Fruit fly (Drosophila melanogaster) whole organism, embryonic: ENCODE results near the gene kel.

Experiments
- Antp ChIP-seq: fragments of 200-800 bp; sonication (Bioruptor generic); optimal IDR thresholded peaks from 3 replicates; lab custom pipeline; 2016; ENCODE audit warnings: missing biosample characterization, missing genetic modification characterization
- BtbVII ChIP-seq: fragments of 200-800 bp; sonication (Bioruptor generic); optimal IDR thresholded peaks from 3 replicates; lab custom pipeline; 2017; ENCODE audit warnings: missing biosample characterization, mild to moderate bottlenecking, missing genetic modification characterization
- CG10267 ChIP-seq: fragments of 200-800 bp; sonication (Bioruptor generic); optimal IDR thresholded peaks from 2 replicates; lab custom pipeline; 2018; ENCODE audit warnings: missing biosample characterization, mild to moderate bottlenecking, missing genetic modification characterization, moderate library complexity
- CG10274 ChIP-seq: fragments of 200-800 bp; sonication (Bioruptor generic); optimal IDR thresholded peaks from 3 replicates; lab custom pipeline; 2017; ENCODE audit warnings: missing biosample characterization, mild to moderate bottlenecking, missing genetic modification characterization
- CG10543 ChIP-seq: fragments of 200-800 bp; sonication (Bioruptor generic); optimal IDR thresholded peaks from 3 replicates; lab custom pipeline; 2017; ENCODE audit warnings: missing biosample characterization, mild to moderate bottlenecking, missing genetic modification characterization, moderate library complexity
- CG11093 ChIP-seq: fragments of 200-800 bp; sonication (Bioruptor generic); IDR thresholded peaks from 3 replicates; pipeline ENCODE4 v1.3.6; 2022; ENCODE audit warnings: missing biosample characterization, missing genetic modification characterization
- CG12219 ChIP-seq: fragments of 200-800 bp; sonication (Bioruptor generic); optimal IDR thresholded peaks from 3 replicates; lab custom pipeline; 2018; ENCODE audit warnings: missing biosample characterization, mild to moderate bottlenecking, missing genetic modification characterization
- CG13424 ChIP-seq: fragments of 200-800 bp; sonication (Bioruptor generic); optimal IDR thresholded peaks from 2 replicates; lab custom pipeline; 2019; ENCODE audit warnings: missing biosample characterization, mild to moderate bottlenecking, missing genetic modification characterization, moderate library complexity
- CG14860 ChIP-seq: fragments of 200-800 bp; sonication (Bioruptor generic); IDR thresholded peaks from 3 replicates; pipeline ENCODE4 v1.3.6; 2022; ENCODE audit warnings: missing biosample characterization, missing genetic modification characterization; ENCODE audit not compliant: partially characterized antibody
- CG15514 ChIP-seq: fragments of 200-800 bp; sonication (Bioruptor generic); optimal IDR thresholded peaks from 3 replicates; lab custom pipeline; 2017; ENCODE audit warnings: missing biosample characterization, missing genetic modification characterization, mild to moderate bottlenecking, moderate library complexity, missing genetic modification reagents
- CG17328 ChIP-seq: fragments of 200-800 bp; sonication (Bioruptor generic); IDR thresholded peaks from 2 replicates; pipeline ENCODE4 v1.3.6; 2022; ENCODE audit warnings: missing biosample characterization, missing genetic modification characterization
- CG18011 ChIP-seq: fragments of 200-800 bp; sonication (Bioruptor generic); optimal IDR thresholded peaks from 2 replicates; lab custom pipeline; 2017; ENCODE audit warnings: missing biosample characterization, missing genetic modification characterization, mild to moderate bottlenecking, moderate library complexity, missing genotype
- CG2129 ChIP-seq: fragments of 200-800 bp; sonication (Bioruptor generic); IDR thresholded peaks from 2 replicates; pipeline ENCODE4 v1.3.6; 2022; ENCODE audit warnings: missing biosample characterization, missing genetic modification characterization; ENCODE audit not compliant: partially characterized antibody
- CG3281 ChIP-seq: fragments of 200-800 bp; sonication (Bioruptor generic); optimal IDR thresholded peaks from 3 replicates; lab custom pipeline; 2017; ENCODE audit warnings: missing biosample characterization, mild to moderate bottlenecking, missing genetic modification characterization
- CG34376 ChIP-seq: fragments of 200-800 bp; sonication (Bioruptor generic); optimal IDR thresholded peaks from 2 replicates; lab custom pipeline; 2018; ENCODE audit warnings: missing biosample characterization, mild to moderate bottlenecking, missing genetic modification characterization
- CG4707 ChIP-seq: fragments of 200-800 bp; sonication (Bioruptor generic); optimal IDR thresholded peaks from 2 replicates; lab custom pipeline; 2018; ENCODE audit warnings: missing biosample characterization, mild to moderate bottlenecking, missing genetic modification characterization, moderate library complexity
- CG4854 ChIP-seq: fragments of 200-800 bp; sonication (Bioruptor generic); optimal IDR thresholded peaks from 2 replicates; lab custom pipeline; 2016; ENCODE audit warnings: missing biosample characterization, missing genetic modification characterization, inconsistent platforms
- CG5953 ChIP-seq: fragments of 200-800 bp; sonication (Bioruptor generic); IDR thresholded peaks from 2 replicates; pipeline ENCODE4 v1.3.6; 2022; ENCODE audit warnings: missing biosample characterization, missing genetic modification characterization
- CG6654 ChIP-seq: fragments of 200-800 bp; sonication (Bioruptor generic); optimal IDR thresholded peaks from 2 replicates; lab custom pipeline; 2017; ENCODE audit warnings: missing biosample characterization, mild to moderate bottlenecking, missing genetic modification characterization
- CG9876 ChIP-seq: fragments of 200-800 bp; sonication (Bioruptor generic); optimal IDR thresholded peaks from 2 replicates; lab custom pipeline; 2016; ENCODE audit warnings: missing biosample characterization, missing genetic modification characterization
- CkIIα-i1 ChIP-seq: fragments of 200-800 bp; sonication (Bioruptor generic); IDR thresholded peaks from 2 replicates; pipeline ENCODE4 v1.3.6; 2022; ENCODE audit warnings: missing biosample characterization, missing genetic modification characterization
- Dad ChIP-seq: fragments of 200-800 bp; sonication (Bioruptor generic); optimal IDR thresholded peaks from 3 replicates; lab custom pipeline; 2016; ENCODE audit warnings: missing biosample characterization, missing genetic modification characterization
- Dek ChIP-seq: fragments of 200-800 bp; sonication (Bioruptor generic); optimal IDR thresholded peaks from 3 replicates; lab custom pipeline; 2019; ENCODE audit warnings: missing biosample characterization, mild to moderate bottlenecking, missing genetic modification characterization, moderate library complexity
- Dip2 ChIP-seq: fragments of 200-800 bp; sonication (Bioruptor generic); IDR thresholded peaks from 2 replicates; pipeline ENCODE4 v1.3.6; 2022; ENCODE audit warnings: missing biosample characterization, missing genetic modification characterization
- Eip74EF ChIP-seq, 2 experiments: fragments of 200-800 bp in 1 of 2; fragments of >200 bp in 1 of 2; sonication (Bioruptor generic) in 1 of 2; optimal IDR thresholded peaks; 2 replicates each; lab custom pipeline; 2017 to 2019; ENCODE audit warnings: missing biosample characterization in 2 of 2, missing genetic modification characterization in 2 of 2, mild to moderate bottlenecking in 1 of 2, moderate library complexity in 1 of 2
- Fer3 ChIP-seq: fragments of 200-800 bp; sonication (Bioruptor generic); optimal IDR thresholded peaks from 2 replicates; lab custom pipeline; 2018; ENCODE audit warnings: missing biosample characterization, mild to moderate bottlenecking, missing genetic modification characterization, moderate library complexity
- HLHmδ ChIP-seq: fragments of 200-800 bp; sonication (Bioruptor generic); optimal IDR thresholded peaks from 2 replicates; lab custom pipeline; 2018; ENCODE audit warnings: missing biosample characterization, mild to moderate bottlenecking, missing genetic modification characterization, moderate library complexity
- MESR4 ChIP-seq: fragments of 200-800 bp; sonication (Bioruptor generic); optimal IDR thresholded peaks from 2 replicates; lab custom pipeline; 2018; ENCODE audit warnings: missing biosample characterization, mild to moderate bottlenecking, missing genetic modification characterization, moderate library complexity
- Opbp ChIP-seq: fragments of 200-800 bp; sonication (Bioruptor generic); IDR thresholded peaks from 3 replicates; pipeline ENCODE4 v1.3.6; 2022; ENCODE audit warnings: missing biosample characterization, missing genetic modification characterization; ENCODE audit not compliant: partially characterized antibody
- PHDP ChIP-seq: fragments of 200-800 bp; sonication (Bioruptor generic); optimal IDR thresholded peaks from 3 replicates; lab custom pipeline; 2018; ENCODE audit warnings: missing biosample characterization, mild to moderate bottlenecking, missing genetic modification characterization, moderate library complexity
- Vsx1 ChIP-seq: fragments of 200-800 bp; sonication (Bioruptor generic); optimal IDR thresholded peaks from 2 replicates; lab custom pipeline; 2017; ENCODE audit warnings: missing biosample characterization, mild to moderate bottlenecking, missing genetic modification characterization, missing genetic modification reagents
- Xrp1 ChIP-seq: fragments of 200-800 bp; sonication (Bioruptor generic); IDR thresholded peaks from 2 replicates; pipeline ENCODE4 v1.3.6; 2022; ENCODE audit warnings: missing biosample characterization, missing genetic modification characterization
- btn ChIP-seq: fragments of 200-800 bp; sonication (Bioruptor generic); optimal IDR thresholded peaks from 2 replicates; lab custom pipeline; 2016; ENCODE audit warnings: missing biosample characterization, missing genetic modification characterization
- chm ChIP-seq: fragments of 200-800 bp; sonication (Bioruptor generic); IDR thresholded peaks from 2 replicates; pipeline ENCODE4 v1.3.6; 2022; ENCODE audit warnings: missing biosample characterization, missing genetic modification characterization
- dati ChIP-seq: fragments of 200-800 bp; sonication (Bioruptor generic); IDR thresholded peaks from 2 replicates; pipeline ENCODE4 v1.3.6; 2022; ENCODE audit warnings: missing biosample characterization, missing genetic modification characterization
- fd3F ChIP-seq: fragments of 200-800 bp; sonication (Bioruptor generic); optimal IDR thresholded peaks from 2 replicates; lab custom pipeline; 2018; ENCODE audit warnings: missing biosample characterization, mild to moderate bottlenecking, missing genetic modification characterization, moderate library complexity
- gcm ChIP-seq: fragments of 200-800 bp; sonication (Bioruptor generic); optimal IDR thresholded peaks from 2 replicates; lab custom pipeline; 2019; ENCODE audit warnings: missing biosample characterization, mild to moderate bottlenecking, missing genetic modification characterization, moderate library complexity
- gsb ChIP-seq: fragments of 200-800 bp; sonication (Bioruptor generic); IDR thresholded peaks from 2 replicates; pipeline ENCODE4 v1.3.6; 2022; ENCODE audit warnings: missing biosample characterization, missing genetic modification characterization
- gsb-n ChIP-seq: fragments of 200-800 bp; sonication (Bioruptor generic); optimal IDR thresholded peaks from 3 replicates; lab custom pipeline; 2018; ENCODE audit warnings: missing biosample characterization, mild to moderate bottlenecking, missing genetic modification characterization
- gt ChIP-seq: fragments of 200-800 bp; sonication (Bioruptor generic); IDR thresholded peaks from 2 replicates; pipeline ENCODE4 v1.3.6; 2022; ENCODE audit warnings: missing biosample characterization, missing genetic modification characterization
- ham ChIP-seq: fragments of 200-800 bp; sonication (Bioruptor generic); IDR thresholded peaks from 2 replicates; pipeline ENCODE4 v1.3.6; 2022; ENCODE audit warnings: missing biosample characterization, missing genetic modification characterization
- hth ChIP-seq: fragments of >200 bp; optimal IDR thresholded peaks from 2 replicates; lab custom pipeline; 2017; ENCODE audit warnings: inconsistent platforms
- ind ChIP-seq: fragments of 200-800 bp; sonication (Bioruptor generic); optimal IDR thresholded peaks from 3 replicates; lab custom pipeline; 2016; ENCODE audit warnings: missing biosample characterization, missing genetic modification characterization
- kah ChIP-seq: fragments of 200-800 bp; sonication (Bioruptor generic); optimal IDR thresholded peaks from 2 replicates; lab custom pipeline; 2018; ENCODE audit warnings: missing biosample characterization, mild to moderate bottlenecking, missing genetic modification characterization
- nau ChIP-seq: fragments of 200-800 bp; sonication (Bioruptor generic); optimal IDR thresholded peaks from 3 replicates; lab custom pipeline; 2017; ENCODE audit warnings: missing biosample characterization, mild to moderate bottlenecking, missing genetic modification characterization, missing genetic modification reagents
- pum ChIP-seq: fragments of 200-800 bp; sonication (Bioruptor generic); optimal IDR thresholded peaks from 2 replicates; lab custom pipeline; 2016; ENCODE audit warnings: missing biosample characterization, missing genetic modification characterization
- pzg ChIP-seq: fragments of 200-800 bp; sonication (Bioruptor generic); optimal IDR thresholded peaks from 3 replicates; lab custom pipeline; 2018; ENCODE audit warnings: missing biosample characterization, mild to moderate bottlenecking, missing genetic modification characterization, moderate library complexity
- ro ChIP-seq: fragments of 200-800 bp; sonication (Bioruptor generic); IDR thresholded peaks from 2 replicates; pipeline ENCODE4 v1.3.6; 2022; ENCODE audit warnings: missing biosample characterization, missing genetic modification characterization
- sd ChIP-seq: fragments of 200-800 bp; sonication (Bioruptor generic); optimal IDR thresholded peaks from 3 replicates; lab custom pipeline; 2018; ENCODE audit warnings: missing biosample characterization, mild to moderate bottlenecking, missing genetic modification characterization, moderate library complexity
- shn ChIP-seq: fragments of 200-800 bp; sonication (Bioruptor generic); optimal IDR thresholded peaks from 3 replicates; lab custom pipeline; 2016; ENCODE audit warnings: missing biosample characterization, missing genetic modification characterization
- tap ChIP-seq: fragments of 200-800 bp; optimal IDR thresholded peaks from 3 replicates; lab custom pipeline; 2019; ENCODE audit warnings: missing biosample characterization, mild to moderate bottlenecking, missing genetic modification characterization, moderate library complexity

The kel gene

dm6 chr2L:18136427-18136857 lies 1.4 kb downstream of the kel start (continued):
- TF ChIP-seq CG2129 (no peak), PHDP (tag; lab: Kevin White, UChicago) (peak; percentile 38), nau (no peak), Opbp (GFP tag; lab: Robert Waterston, UW) (no peak), CG10267 (tag; lab: Kevin White, UChicago) (no peak), gsb-n (no peak), CG10543 (GFP tag; lab: Kevin White, UChicago) (peak; percentile 81), shn (GFP tag; lab: Kevin White, UChicago) (peak; percentile 0), Xrp1 (GFP tag; lab: Robert Waterston, UW) (peak; percentile 25; the same call in 1 of the 2 replicates), Dad (GFP tag; lab: Kevin White, UChicago) (no peak), CG13424 (tag; lab: Kevin White, UChicago) (no peak), Eip74EF (GFP tag; optimal IDR thresholded peaks at IDR 0.05; lab: Kevin White, UChicago) (peak in 1 of 2 experiments; percentile 99), BtbVII (GFP tag; lab: Kevin White, UChicago) (peak; percentile 67), CG15514 (GFP tag; lab: Kevin White, UChicago) (peak; percentile 58), pum (GFP tag; lab: Kevin White, UChicago) (no peak), ham (GFP tag; lab: Robert Waterston, UW) (no peak), gt (GFP tag; lab: Robert Waterston, UW) (no peak), CG18011 (GFP tag; lab: Kevin White, UChicago) (peak; percentile 51), Dek (no peak), tap (tag; lab: Kevin White, UChicago) (no peak), Dip2 (GFP tag; lab: Robert Waterston, UW) (no peak), Vsx1 (no peak), pzg (GFP tag; lab: Kevin White, UChicago) (no peak), CG9876 (no peak), CG4707 (GFP tag; lab: Kevin White, UChicago) (no peak), gsb (GFP tag; lab: Robert Waterston, UW) (0 out of 2 replicates have a peak, but pooled peaks have one; percentile 46), CG14860 (no peak), CG4854 (peak; percentile 33), CG3281 (peak; percentile 75), Antp (no peak), CG5953 (GFP tag; lab: Robert Waterston, UW) (no peak), btn (GFP tag; lab: Kevin White, UChicago) (no peak), gcm (GFP tag; lab: Kevin White, UChicago) (no peak), Fer3 (tag; lab: Kevin White, UChicago) (peak; percentile 52), hth (lab: Kevin White, UChicago) (no peak), ind (no peak), CG34376 (GFP tag; lab: Kevin White, UChicago) (peak; percentile 48), dati (GFP tag; lab: Robert Waterston, UW) (no peak), CkIIα-i1 (GFP tag; lab: Robert Waterston, UW) (no peak), CG11093 (no peak), HLHmδ (no peak), CG12219 (no peak), MESR4 (GFP tag; lab: Kevin White, UChicago) (no peak), CG17328 (0 out of 2 replicates have a peak, but pooled peaks have one; percentile 6), ro (GFP tag; lab: Robert Waterston, UW) (no peak), sd (peak; percentile 78), CG6654 (no peak), CG10274 (no peak), chm (GFP tag; lab: Robert Waterston, UW) (no peak), kah (GFP tag; lab: Kevin White, UChicago) (no peak), fd3F (no peak)
